Worm (Caenorhabditis elegans) whole organism, late embryonic: Measurements from ENCODE around the gene C15F1.2.
"Not testable (repeated sequence)": the region's sequence is repeated elsewhere in the genome, so short reads cannot be mapped to it uniquely, and the experiment has no call there.

Source experiments
- C38D4.7 ChIP-seq: fragments of 200-800 bp; sonication (Bioruptor generic); optimal IDR thresholded peaks from 2 replicates; lab custom pipeline; 2018; ENCODE audit warnings: mild to moderate bottlenecking, missing genetic modification characterization, moderate library complexity, missing compliant biosample characterization
- ceh-9 ChIP-seq: sonication (generic microtip); optimal IDR thresholded peaks from 2 replicates; lab custom pipeline; 2016; ENCODE audit warnings: mild to moderate bottlenecking, missing genetic modification characterization, inconsistent platforms, missing compliant biosample characterization
- elt-2 ChIP-seq: sonication (generic microtip); optimal IDR thresholded peaks from 2 replicates; lab custom pipeline; 2016; ENCODE audit warnings: missing genetic modification reagents, missing genetic modification characterization, missing compliant biosample characterization
- eyg-1 ChIP-seq: sonication (generic microtip); optimal IDR thresholded peaks from 2 replicates; lab custom pipeline; 2016; ENCODE audit warnings: missing genotype, missing genetic modification characterization, missing compliant biosample characterization
- fkh-10 ChIP-seq: fragments of 150-350 bp; optimal IDR thresholded peaks from 2 replicates; lab custom pipeline; 2014; ENCODE audit warnings: missing biosample characterization, missing genetic modification reagents, missing genetic modification characterization
- gmeb-2 ChIP-seq: sonication (generic microtip); optimal IDR thresholded peaks from 2 replicates; lab custom pipeline; 2016; ENCODE audit warnings: missing genetic modification characterization, inconsistent platforms, missing compliant biosample characterization
- nhr-11 ChIP-seq: fragments of 150-350 bp; optimal IDR thresholded peaks from 2 replicates; lab custom pipeline; 2014; ENCODE audit warnings: missing biosample characterization, missing genetic modification characterization
- odd-2 ChIP-seq: sonication (generic microtip); optimal IDR thresholded peaks from 2 replicates; lab custom pipeline; 2017; ENCODE audit warnings: antibody characterized with exemption, mild to moderate bottlenecking, missing genetic modification characterization, missing compliant biosample characterization
- pqm-1 ChIP-seq: sonication (generic microtip); optimal IDR thresholded peaks from 2 replicates; lab custom pipeline; 2016; ENCODE audit warnings: missing genetic modification characterization, missing compliant biosample characterization
- tbx-2 ChIP-seq: sonication (generic microtip); optimal IDR thresholded peaks from 2 replicates; lab custom pipeline; 2016; ENCODE audit warnings: missing genetic modification characterization, missing compliant biosample characterization
- unc-3 ChIP-seq, 2 experiments: fragments of 200-800 bp in 1 of 2; sonication (Bioruptor generic) in 1 of 2; sonication (generic microtip) in 1 of 2; conservative IDR thresholded peaks in 1 of 2; optimal IDR thresholded peaks in 1 of 2; 2 replicates each; pipeline versions ENCODE4 v1.3.6 to Lab custom; 2016 to 2022; ENCODE audit warnings: missing compliant biosample characterization in 2 of 2, missing genetic modification characterization in 2 of 2, missing genetic modification reagents in 1 of 2

ce11 chrII:6977732-6978131 lies 2.0 kb upstream of the C15F1.2 start, which contains the start of gene C15F1.8:
- TF ChIP-seq nhr-11 (tag; lab: Kevin White, UChicago); ceh-9; gmeb-2 (tag; lab: Kevin White, UChicago); fkh-10 (GFP tag; lab: Kevin White, UChicago); odd-2 (tag; lab: Kevin White, UChicago); elt-2 (tag; lab: Kevin White, UChicago); tbx-2 (tag; lab: Kevin White, UChicago); C38D4.7; pqm-1 (tag; lab: Kevin White, UChicago); eyg-1 (tag; lab: Kevin White, UChicago); unc-3 (GFP tag; conservative IDR thresholded peaks at IDR 0.05; lab: Robert Waterston, UW); unc-3 (tag; optimal IDR thresholded peaks at IDR 0.05; lab: Kevin White, UChicago): not testable (repeated sequence)
